Fruit fly (Drosophila melanogaster) whole organism, wandering third instar larva: Measurements from ENCODE around the gene schuy.

Source experiments
- Abd-B ChIP-seq: fragments of >200 bp; optimal IDR thresholded peaks from 2 replicates; lab custom pipeline; 2017; ENCODE audit warnings: missing biosample characterization, missing genetic modification characterization
- CG32264 ChIP-seq: fragments of 200-800 bp; sonication (Bioruptor generic); optimal IDR thresholded peaks from 2 replicates; lab custom pipeline; 2016; ENCODE audit warnings: missing biosample characterization, missing genetic modification characterization
- CG9705 ChIP-seq: fragments of 200-800 bp; sonication (Bioruptor generic); optimal IDR thresholded peaks from 2 replicates; lab custom pipeline; 2018; ENCODE audit warnings: missing biosample characterization, mild to moderate bottlenecking, missing genetic modification characterization
- CrebA ChIP-seq: fragments of 200-800 bp; sonication (Bioruptor generic); optimal IDR thresholded peaks from 2 replicates; lab custom pipeline; 2016; ENCODE audit warnings: missing biosample characterization, mild to moderate bottlenecking, missing genetic modification characterization, borderline replicate concordance
- Dif ChIP-seq: fragments of 200-275, 200-300 bp; sonication (Bioruptor generic); optimal IDR thresholded peaks from 2 replicates; lab custom pipeline; 2018; ENCODE audit warnings: missing biosample characterization, missing genetic modification characterization; ENCODE audit not compliant: partially characterized antibody
- GATAd ChIP-seq: sonication (Bioruptor generic); optimal IDR thresholded peaks from 2 replicates; lab custom pipeline; 2016; ENCODE audit warnings: missing biosample characterization, missing genetic modification characterization
- Hnf4 ChIP-seq: fragments of 200-800 bp; sonication (Bioruptor generic); optimal IDR thresholded peaks from 2 replicates; lab custom pipeline; 2016; ENCODE audit warnings: missing biosample characterization, mild to moderate bottlenecking, missing genetic modification characterization
- Hr78 ChIP-seq: fragments of >200 bp; optimal IDR thresholded peaks from 2 replicates; lab custom pipeline; 2017; ENCODE audit warnings: missing biosample characterization, missing genetic modification characterization
- Hr83 ChIP-seq: fragments of 200-300 bp; sonication (Bioruptor generic); optimal IDR thresholded peaks from 2 replicates; lab custom pipeline; 2016; ENCODE audit warnings: missing biosample characterization, mild to moderate bottlenecking, missing genetic modification characterization, moderate library complexity; ENCODE audit not compliant: poor library complexity, severe bottlenecking
- Jra ChIP-seq: sonication (Bioruptor generic); optimal IDR thresholded peaks from 2 replicates; lab custom pipeline; 2016; ENCODE audit warnings: missing biosample characterization, missing genetic modification characterization
- N ChIP-seq: fragments of >200 bp; optimal IDR thresholded peaks from 2 replicates; lab custom pipeline; 2018; ENCODE audit warnings: missing biosample characterization, missing external identifiers, missing genetic modification characterization
- OdsH ChIP-seq: fragments of 200-800 bp; sonication (Bioruptor generic); optimal IDR thresholded peaks from 2 replicates; lab custom pipeline; 2016; ENCODE audit warnings: missing biosample characterization, mild to moderate bottlenecking, missing genetic modification characterization
- Rel ChIP-seq, 2 experiments: fragments of 200-800 bp; sonication (Bioruptor generic) in 1 of 2; optimal IDR thresholded peaks; 2 replicates in 1 of 2; 3 replicates in 1 of 2; lab custom pipeline; 2016 to 2019; ENCODE audit warnings: mild to moderate bottlenecking in 2 of 2, missing biosample characterization in 2 of 2, missing genetic modification characterization in 2 of 2, moderate library complexity in 1 of 2
- Sp1 ChIP-seq: fragments of 200-800 bp; sonication (Bioruptor generic); optimal IDR thresholded peaks from 3 replicates; lab custom pipeline; 2019; ENCODE audit warnings: missing biosample characterization, mild to moderate bottlenecking, missing genetic modification characterization, moderate library complexity
- Vsx2 ChIP-seq: fragments of 200-300, 225-300 bp; sonication (Bioruptor generic); optimal IDR thresholded peaks from 2 replicates; lab custom pipeline; 2018; ENCODE audit warnings: missing biosample characterization, missing genetic modification characterization; ENCODE audit not compliant: partially characterized antibody
- br ChIP-seq: fragments of 200-800 bp; sonication (Bioruptor generic); optimal IDR thresholded peaks from 2 replicates; lab custom pipeline; 2016; ENCODE audit warnings: missing biosample characterization, missing genetic modification characterization
- brk ChIP-seq: fragments of 200-800 bp; sonication (Bioruptor generic); optimal IDR thresholded peaks from 2 replicates; lab custom pipeline; 2016; ENCODE audit warnings: missing biosample characterization, mild to moderate bottlenecking, missing genetic modification characterization
- dl ChIP-seq, 2 experiments: fragments of 175-275, 200-275 bp in 1 of 2; fragments of 200-275 bp in 1 of 2; sonication (Bioruptor generic); optimal IDR thresholded peaks; lab custom pipeline; 2018; ENCODE audit warnings: mild to moderate bottlenecking in 2 of 2, missing biosample characterization in 2 of 2, missing genetic modification characterization in 2 of 2, moderate library complexity in 2 of 2; ENCODE audit not compliant: partially characterized antibody in 2 of 2, insufficient read depth in 1 of 2
- dsf ChIP-seq: sonication (Bioruptor generic); optimal IDR thresholded peaks from 2 replicates; lab custom pipeline; 2016; ENCODE audit warnings: missing biosample characterization, missing genetic modification characterization, borderline replicate concordance
- foxo ChIP-seq, 2 experiments: fragments of 200-800 bp; sonication (Bioruptor generic); optimal IDR thresholded peaks; 2 replicates in 1 of 2; 3 replicates in 1 of 2; lab custom pipeline; 2016 to 2017; ENCODE audit warnings: missing biosample characterization in 2 of 2, missing genetic modification characterization in 2 of 2
- h ChIP-seq: fragments of 200-800 bp; sonication (Bioruptor generic); optimal IDR thresholded peaks from 3 replicates; lab custom pipeline; 2016; ENCODE audit warnings: missing biosample characterization, mild to moderate bottlenecking, missing genetic modification characterization
- jim ChIP-seq: fragments of 175-275, 200-325 bp; sonication (Bioruptor generic); optimal IDR thresholded peaks from 2 replicates; lab custom pipeline; 2016; ENCODE audit warnings: missing biosample characterization, mild to moderate bottlenecking, missing genetic modification characterization
- pan ChIP-seq: fragments of >200 bp; optimal IDR thresholded peaks from 2 replicates; lab custom pipeline; 2017
- psq ChIP-seq: fragments of 200-800 bp; sonication (Bioruptor generic); optimal IDR thresholded peaks from 3 replicates; lab custom pipeline; 2017; ENCODE audit warnings: missing biosample characterization, mild to moderate bottlenecking, missing genetic modification characterization, moderate library complexity
- rgr ChIP-seq: fragments of 200-800 bp; sonication (Bioruptor generic); optimal IDR thresholded peaks from 3 replicates; lab custom pipeline; 2016; ENCODE audit warnings: missing biosample characterization, mild to moderate bottlenecking, missing genetic modification characterization
- sage ChIP-seq: fragments of 200-800 bp; sonication (Bioruptor generic); optimal IDR thresholded peaks from 2 replicates; lab custom pipeline; 2016; ENCODE audit warnings: missing biosample characterization, mild to moderate bottlenecking, missing genetic modification characterization
- tai ChIP-seq: sonication (Bioruptor generic); optimal IDR thresholded peaks from 2 replicates; lab custom pipeline; 2016; ENCODE audit warnings: missing biosample characterization, missing genetic modification characterization
- usp ChIP-seq: fragments of >200 bp; optimal IDR thresholded peaks from 2 replicates; lab custom pipeline; 2017; ENCODE audit warnings: missing biosample characterization, missing genetic modification characterization
- woc ChIP-seq: sonication (Bioruptor generic); optimal IDR thresholded peaks from 2 replicates; lab custom pipeline; 2016; ENCODE audit warnings: missing biosample characterization, mild to moderate bottlenecking, missing genetic modification characterization

Gene schuy

DNA sequence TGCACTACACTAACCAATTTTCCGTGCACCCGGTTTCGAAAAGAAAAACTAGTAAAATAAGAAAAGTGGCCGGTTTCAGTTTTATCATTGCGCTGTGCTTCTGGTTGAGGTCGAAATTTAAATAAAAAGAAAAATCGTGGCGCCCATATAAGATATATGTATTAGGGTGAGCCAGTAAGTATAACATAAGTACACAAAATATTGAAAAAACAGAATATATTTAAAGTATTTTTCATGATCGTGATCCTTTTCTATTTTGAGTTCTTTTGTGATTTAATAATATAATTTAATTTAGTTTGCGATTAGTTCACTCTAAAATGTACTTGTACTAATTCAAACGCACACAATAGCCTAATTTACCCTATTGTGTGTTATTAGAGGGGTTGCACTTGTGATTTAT is 3.0 kb downstream of the schuy start, which contains the start of gene Csas:
Gene Csas, minus strand, starts transcription at position 101 of the 400 bp plus-strand sequence.
- TF ChIP-seq brk (GFP tag; lab: Kevin White, UChicago): no peak
- TF ChIP-seq Sp1 (GFP tag; lab: Kevin White, UChicago): no peak
- no peak for TF ChIP-seq rgr (GFP tag; lab: Kevin White, UChicago)
- TF ChIP-seq br (GFP tag; lab: Kevin White, UChicago): no peak
- TF ChIP-seq Vsx2 (GFP tag; lab: Kevin White, UChicago): no peak
- no peak for TF ChIP-seq Jra (GFP tag; lab: Kevin White, UChicago)
- TF ChIP-seq OdsH (GFP tag; lab: Kevin White, UChicago): no peak
- TF ChIP-seq N (GFP tag; lab: Kevin White, UChicago): no peak
- TF ChIP-seq Abd-B (GFP tag; lab: Kevin White, UChicago): no peak
- no peak for TF ChIP-seq h (GFP tag; lab: Kevin White, UChicago)

DNA sequence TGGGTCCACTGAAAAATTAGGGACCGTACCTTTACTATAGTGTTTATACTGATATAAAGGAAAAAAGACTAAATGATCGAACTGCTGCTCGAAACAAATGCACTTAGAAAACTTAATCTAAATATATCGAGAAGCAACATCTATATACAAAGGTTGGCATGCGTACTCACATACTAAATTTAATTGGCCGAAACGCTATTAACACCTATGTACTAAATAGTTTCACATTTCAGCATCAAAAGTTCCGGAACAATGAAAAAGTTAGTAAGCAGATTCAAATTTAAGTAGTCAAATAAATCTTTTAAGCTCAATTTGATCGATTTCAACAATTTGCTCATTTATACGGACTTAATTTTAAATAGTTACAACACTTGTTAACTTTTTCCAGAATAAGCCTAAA is 5.2 kb downstream of the schuy start, which contains the start of gene fln:
Gene fln, minus strand, starts transcription at position 101 of the 400 bp plus-strand sequence.
- no peak for TF ChIP-seq CrebA
- no peak for TF ChIP-seq woc (GFP tag; lab: Kevin White, UChicago)
- TF ChIP-seq Dif (GFP tag; lab: Kevin White, UChicago): no peak
- TF ChIP-seq CG9705 (GFP tag; lab: Kevin White, UChicago): no peak
- TF ChIP-seq Vsx2 (GFP tag; lab: Kevin White, UChicago): no peak

dm6 chr3L:19991714-19992231 is 5.9 kb downstream of the schuy start, which contains the start of the genes CG7646 and Nca:
TSS of gene CG7646 (plus strand) at chr3L:19991887.
TSS of gene Nca (plus strand) at chr3L:19991887.
- TF ChIP-seq Hr83 (GFP tag; lab: Kevin White, UChicago) (peak; percentile 3), tai (GFP tag; lab: Kevin White, UChicago) (peak; percentile 5), CG32264 (GFP tag; lab: Kevin White, UChicago) (no peak), brk (GFP tag; lab: Kevin White, UChicago) (peak; percentile 30), Jra (GFP tag; lab: Kevin White, UChicago) (peak; percentile 46), CG9705 (GFP tag; lab: Kevin White, UChicago) (peak; percentile 22), h (GFP tag; lab: Kevin White, UChicago) (peak; percentile 29), foxo (GFP tag; optimal IDR thresholded peaks at IDR 0.05; lab: Kevin White, UChicago) (no peak)

DNA sequence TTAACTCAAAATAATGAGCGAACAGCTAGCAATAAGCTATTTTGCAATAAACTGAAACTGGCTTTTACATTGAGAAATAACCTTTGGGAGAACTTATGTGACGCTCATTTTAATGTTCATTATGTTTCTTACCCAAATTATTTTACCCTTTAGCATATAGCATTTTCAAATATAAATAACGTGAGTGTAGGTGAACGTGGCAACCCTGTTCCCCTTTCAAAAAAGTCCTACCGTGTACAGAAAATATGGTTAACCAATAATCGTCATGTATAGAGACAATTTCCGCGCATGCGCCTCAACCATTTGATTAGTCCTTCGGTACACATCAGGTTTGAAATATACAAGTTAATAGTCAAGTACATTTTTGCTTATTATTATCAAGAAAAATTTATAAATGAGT is 8.1 kb downstream of the schuy start:
- no peak for TF ChIP-seq pan (lab: Kevin White, UChicago)
- no peak for TF ChIP-seq usp (GFP tag; lab: Kevin White, UChicago)
- no peak for TF ChIP-seq woc (GFP tag; lab: Kevin White, UChicago)
- TF ChIP-seq foxo (GFP tag; optimal IDR thresholded peaks at IDR 0.05; lab: Kevin White, UChicago): no peak
- TF ChIP-seq psq: no peak
- TF ChIP-seq CrebA: no peak
- no peak for TF ChIP-seq dsf (GFP tag; lab: Kevin White, UChicago)
- no peak for TF ChIP-seq dl (GFP tag; optimal IDR thresholded peaks at IDR 0.05; lab: Kevin White, UChicago; ENCODE audit: insufficient read depth in 1 of 2, partially characterized antibody in 2 of 2)
- TF ChIP-seq OdsH (GFP tag; lab: Kevin White, UChicago): no peak
- no peak for TF ChIP-seq Hnf4 (GFP tag; lab: Kevin White, UChicago)
- no peak for TF ChIP-seq jim (GFP tag; lab: Kevin White, UChicago)
- no peak for TF ChIP-seq Hr78 (GFP tag; lab: Kevin White, UChicago)
- TF ChIP-seq Hr83 (GFP tag; lab: Kevin White, UChicago): no peak
- no peak for TF ChIP-seq Dif (GFP tag; lab: Kevin White, UChicago)
- TF ChIP-seq Rel (GFP tag; optimal IDR thresholded peaks at IDR 0.05; lab: Kevin White, UChicago): no peak
- no peak for TF ChIP-seq Rel (tag; optimal IDR thresholded peaks at IDR 0.05; lab: Kevin White, UChicago)
- no peak for TF ChIP-seq GATAd
- TF ChIP-seq sage (GFP tag; lab: Kevin White, UChicago): no peak
